Worm (Caenorhabditis elegans) whole organism, young adult: ENCODE data around the gene rnp-5.

ENCODE experiments used
- B0035.1 ChIP-seq: sonication (generic microtip); optimal IDR thresholded peaks from 2 replicates; lab custom pipeline; 2016; ENCODE audit warnings: missing genetic modification characterization, mild to moderate bottlenecking, missing compliant biosample characterization, missing genotype, missing genetic modification reagents
- F10E7.11 ChIP-seq: sonication (generic microtip); optimal IDR thresholded peaks from 2 replicates; lab custom pipeline; 2017; ENCODE audit warnings: mild to moderate bottlenecking, missing genetic modification characterization, moderate library complexity, missing compliant biosample characterization
- T07F8.4 ChIP-seq: sonication (generic microtip); optimal IDR thresholded peaks from 2 replicates; lab custom pipeline; 2016; ENCODE audit warnings: mild to moderate bottlenecking, missing genetic modification characterization, moderate library complexity, missing compliant biosample characterization
- Y53G8AR.9 ChIP-seq: fragments of 200-800 bp; sonication (Bioruptor generic); conservative IDR thresholded peaks from 2 replicates; pipeline ENCODE4 v1.3.6; 2022; ENCODE audit warnings: missing genetic modification reagents, missing genetic modification characterization, missing compliant biosample characterization
- Y67H2A.10 ChIP-seq: fragments of 200-800 bp; sonication (Bioruptor generic); conservative IDR thresholded peaks from 2 replicates; pipeline ENCODE4 v1.3.6; 2022; ENCODE audit warnings: missing genetic modification reagents, missing genetic modification characterization, missing compliant biosample characterization
- ccch-3 ChIP-seq: fragments of 200-800 bp; sonication (Bioruptor generic); optimal IDR thresholded peaks from 2 replicates; lab custom pipeline; 2018; ENCODE audit warnings: mild to moderate bottlenecking, missing genetic modification characterization, missing compliant biosample characterization
- die-1 ChIP-seq: sonication (generic microtip); optimal IDR thresholded peaks from 2 replicates; lab custom pipeline; 2016; ENCODE audit warnings: missing genotype, mild to moderate bottlenecking, missing genetic modification characterization, missing compliant biosample characterization
- egl-44 ChIP-seq: fragments of 200-800 bp; sonication (Bioruptor generic); IDR thresholded peaks from 2 replicates; pipeline ENCODE4 v1.3.6; 2022; ENCODE audit warnings: missing genetic modification reagents, missing genetic modification characterization, missing compliant biosample characterization
- ekl-4 ChIP-seq: fragments of 200-800 bp; sonication (Bioruptor generic); IDR thresholded peaks from 2 replicates; pipeline ENCODE4 v1.3.6; 2022; ENCODE audit warnings: missing genetic modification reagents, missing genetic modification characterization, missing compliant biosample characterization
- hlh-26 ChIP-seq: fragments of 200-800 bp; sonication (Bioruptor generic); conservative IDR thresholded peaks from 2 replicates; pipeline ENCODE4 v1.3.6; 2022; ENCODE audit warnings: missing genetic modification reagents, missing genetic modification characterization, missing compliant biosample characterization
- hsf-1 ChIP-seq: fragments of 200-800 bp; sonication (Bioruptor generic); IDR thresholded peaks from 2 replicates; pipeline ENCODE4 v1.3.6; 2022; ENCODE audit warnings: missing genetic modification reagents, missing genetic modification characterization, missing compliant biosample characterization
- lin-40 ChIP-seq: sonication (generic microtip); optimal IDR thresholded peaks from 2 replicates; lab custom pipeline; 2016; ENCODE audit warnings: missing genetic modification characterization, mild to moderate bottlenecking, missing compliant biosample characterization, missing genotype, missing genetic modification reagents
- mes-4 ChIP-seq: sonication (generic microtip); optimal IDR thresholded peaks from 2 replicates; lab custom pipeline; 2016; ENCODE audit warnings: missing genotype, missing genetic modification characterization, missing compliant biosample characterization
- pbrm-1 ChIP-seq: fragments of 200-800 bp; sonication (Bioruptor generic); IDR thresholded peaks from 2 replicates; pipeline ENCODE4 v1.3.6; 2022; ENCODE audit warnings: missing genetic modification reagents, missing genetic modification characterization, missing compliant biosample characterization
- ztf-3 ChIP-seq: fragments of 200-800 bp; sonication (Bioruptor generic); optimal IDR thresholded peaks from 2 replicates; lab custom pipeline; 2018; ENCODE audit warnings: mild to moderate bottlenecking, missing genetic modification characterization, missing compliant biosample characterization

The rnp-5 gene

DNA sequence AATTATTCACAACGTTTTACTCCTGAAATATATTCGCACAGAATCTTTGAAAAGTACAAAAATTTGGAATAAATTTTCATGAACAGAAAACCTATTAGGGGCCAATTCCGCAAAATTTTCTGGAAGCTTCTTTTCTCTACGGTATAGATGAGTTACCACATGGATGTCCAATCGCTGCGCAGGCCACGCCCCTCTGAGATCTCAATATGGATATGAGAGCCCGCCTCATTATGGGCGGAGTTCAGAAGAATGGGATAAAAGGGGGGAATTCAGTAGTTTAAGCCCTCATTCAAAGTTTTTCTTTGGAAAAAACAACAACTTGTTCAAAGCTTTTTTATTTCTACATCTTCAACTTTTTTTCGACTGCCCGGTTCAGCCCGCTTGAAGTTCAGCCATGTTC, 42.2 kb downstream of the rnp-5 start, which contains the start of gene daf-7:
TSS of gene daf-7 (plus strand) at position 301 of the 400 bp plus-strand sequence.
- no peak for TF ChIP-seq egl-44 (GFP tag; lab: Robert Waterston, UW)
- no peak for TF ChIP-seq F10E7.11
- no peak for TF ChIP-seq die-1
- no peak for TF ChIP-seq ccch-3
- TF ChIP-seq hsf-1 (GFP tag; lab: Robert Waterston, UW): no peak
- no peak for TF ChIP-seq T07F8.4 (tag; lab: Kevin White, UChicago)
- TF ChIP-seq pbrm-1 (GFP tag; lab: Robert Waterston, UW): no peak
- no peak for TF ChIP-seq ekl-4 (GFP tag; lab: Robert Waterston, UW)
- no peak for TF ChIP-seq lin-40 (tag; lab: Kevin White, UChicago)
- TF ChIP-seq Y53G8AR.9: no peak
- no peak for TF ChIP-seq Y67H2A.10
- TF ChIP-seq mes-4 (tag; lab: Kevin White, UChicago): no peak
- no peak for TF ChIP-seq hlh-26 (GFP tag; lab: Robert Waterston, UW)
- TF ChIP-seq ztf-3 (GFP tag; lab: Kevin White, UChicago): no peak
- TF ChIP-seq B0035.1: no peak
- TF ChIP-seq, all 124 proteins: peak for 0
